Worm (Caenorhabditis elegans): ENCODE results near the gene lpd-9.

ce11 chrV:10615496-10615895 is 36.4 kb downstream of the lpd-9 start, which contains the start of gene H09F14.1:
- TF ChIP-seq B0310.2 (tag; optimal IDR thresholded peaks at IDR 0.05): no peak
- no peak for TF ChIP-seq F13C5.2 (tag; optimal IDR thresholded peaks at IDR 0.05)
- no peak for TF ChIP-seq ceh-36 (tag; optimal IDR thresholded peaks at IDR 0.05)
- no peak for TF ChIP-seq ama-1 (optimal IDR thresholded peaks at IDR 0.05)
- TF ChIP-seq pes-1 (GFP tag; IDR thresholded peaks at IDR 0.05): no peak
- no peak for TF ChIP-seq flt-1 (GFP tag; IDR thresholded peaks at IDR 0.05)
- TF ChIP-seq ceh-13 (GFP tag; optimal IDR thresholded peaks at IDR 0.05): no peak
